Worm (Caenorhabditis elegans) whole organism, late embryonic: ENCODE results near the gene twk-34.

ENCODE experiments used
- F13H6.1 ChIP-seq: sonication (generic microtip); optimal IDR thresholded peaks from 2 replicates; lab custom pipeline; 2016; ENCODE audit warnings: missing genetic modification characterization, missing compliant biosample characterization
- K02D7.2 ChIP-seq: sonication (generic microtip); optimal IDR thresholded peaks from 2 replicates; lab custom pipeline; 2017; ENCODE audit warnings: mild to moderate bottlenecking, missing genetic modification characterization, missing compliant biosample characterization
- ahr-1 ChIP-seq: sonication (generic microtip); optimal IDR thresholded peaks from 2 replicates; lab custom pipeline; 2016; ENCODE audit warnings: missing genetic modification characterization, missing compliant biosample characterization
- ama-1 ChIP-seq: fragments of 150-350 bp; optimal IDR thresholded peaks from 2 replicates; lab custom pipeline; 2014
- ceh-2 ChIP-seq: sonication (generic microtip); optimal IDR thresholded peaks from 2 replicates; lab custom pipeline; 2016; ENCODE audit warnings: missing genotype, missing genetic modification characterization, missing compliant biosample characterization
- ceh-24 ChIP-seq: sonication (generic microtip); optimal IDR thresholded peaks from 2 replicates; lab custom pipeline; 2016; ENCODE audit warnings: mild to moderate bottlenecking, missing genetic modification characterization, missing compliant biosample characterization
- ceh-31 ChIP-seq: sonication (generic microtip); optimal IDR thresholded peaks from 2 replicates; lab custom pipeline; 2016; ENCODE audit warnings: missing genetic modification characterization, missing compliant biosample characterization
- ceh-34 ChIP-seq: sonication (generic microtip); optimal IDR thresholded peaks from 2 replicates; lab custom pipeline; 2016; ENCODE audit warnings: mild to moderate bottlenecking, missing genetic modification characterization, missing compliant biosample characterization
- ceh-45 ChIP-seq: fragments of 200-800 bp; sonication (Bioruptor generic); IDR thresholded peaks from 2 replicates; pipeline ENCODE4 v1.3.6; 2022; ENCODE audit warnings: missing genetic modification reagents, missing genetic modification characterization, missing compliant biosample characterization
- ceh-48 ChIP-seq: sonication (generic microtip); optimal IDR thresholded peaks from 2 replicates; lab custom pipeline; 2016; ENCODE audit warnings: missing genetic modification characterization, inconsistent platforms, missing compliant biosample characterization
- che-1 ChIP-seq: sonication (generic microtip); optimal IDR thresholded peaks from 2 replicates; lab custom pipeline; 2016; ENCODE audit warnings: mild to moderate bottlenecking, missing genetic modification characterization, missing compliant biosample characterization
- dmd-4 ChIP-seq: sonication (generic microtip); optimal IDR thresholded peaks from 2 replicates; lab custom pipeline; 2016; ENCODE audit warnings: borderline replicate concordance, missing genetic modification characterization, missing compliant biosample characterization
- dve-1 ChIP-seq: sonication (generic microtip); optimal IDR thresholded peaks from 2 replicates; lab custom pipeline; 2017; ENCODE audit warnings: antibody characterized with exemption, mild to moderate bottlenecking, missing genetic modification characterization, missing compliant biosample characterization
- elt-2 ChIP-seq: sonication (generic microtip); optimal IDR thresholded peaks from 2 replicates; lab custom pipeline; 2016; ENCODE audit warnings: missing genetic modification reagents, missing genetic modification characterization, missing compliant biosample characterization
- elt-4 ChIP-seq: sonication (generic microtip); optimal IDR thresholded peaks from 2 replicates; lab custom pipeline; 2016; ENCODE audit warnings: missing genetic modification characterization, missing compliant biosample characterization
- ets-4 ChIP-seq: sonication (generic microtip); optimal IDR thresholded peaks from 2 replicates; lab custom pipeline; 2016; ENCODE audit warnings: missing genetic modification characterization, missing compliant biosample characterization
- fax-1 ChIP-seq: sonication (generic microtip); optimal IDR thresholded peaks from 2 replicates; lab custom pipeline; 2016; ENCODE audit warnings: missing genotype, missing genetic modification characterization, missing compliant biosample characterization
- fkh-10 ChIP-seq: fragments of 150-350 bp; optimal IDR thresholded peaks from 2 replicates; lab custom pipeline; 2014; ENCODE audit warnings: missing biosample characterization, missing genetic modification reagents, missing genetic modification characterization
- hlh-13 ChIP-seq: fragments of 200-800 bp; sonication (Bioruptor generic); optimal IDR thresholded peaks from 2 replicates; lab custom pipeline; 2018; ENCODE audit warnings: mild to moderate bottlenecking, missing genetic modification characterization, missing compliant biosample characterization
- hlh-8 ChIP-seq: sonication (generic microtip); optimal IDR thresholded peaks from 2 replicates; lab custom pipeline; 2016; ENCODE audit warnings: missing genotype, missing genetic modification characterization, missing compliant biosample characterization
- lim-6 ChIP-seq: sonication (generic microtip); optimal IDR thresholded peaks from 2 replicates; lab custom pipeline; 2016; ENCODE audit warnings: missing genetic modification characterization, missing compliant biosample characterization
- odd-2 ChIP-seq: sonication (generic microtip); optimal IDR thresholded peaks from 2 replicates; lab custom pipeline; 2017; ENCODE audit warnings: antibody characterized with exemption, mild to moderate bottlenecking, missing genetic modification characterization, missing compliant biosample characterization
- pag-3 ChIP-seq: sonication (generic microtip); optimal IDR thresholded peaks from 2 replicates; lab custom pipeline; 2016; ENCODE audit warnings: missing compliant biosample characterization, missing genetic modification characterization, borderline replicate concordance
- pax-1 ChIP-seq: fragments of 150-350 bp; optimal IDR thresholded peaks from 2 replicates; lab custom pipeline; 2014; ENCODE audit warnings: missing biosample characterization, missing genetic modification characterization
- pha-4 ChIP-seq: fragments of 150-350 bp; optimal IDR thresholded peaks from 2 replicates; lab custom pipeline; 2018; ENCODE audit warnings: missing biosample characterization, missing genetic modification reagents, missing genetic modification characterization
- pqm-1 ChIP-seq: sonication (generic microtip); optimal IDR thresholded peaks from 2 replicates; lab custom pipeline; 2016; ENCODE audit warnings: missing genetic modification characterization, missing compliant biosample characterization
- ref-2 ChIP-seq: sonication (generic microtip); optimal IDR thresholded peaks from 2 replicates; lab custom pipeline; 2016; ENCODE audit warnings: missing genetic modification characterization, missing compliant biosample characterization
- sox-2 ChIP-seq: fragments of 200-800 bp; sonication (Bioruptor generic); IDR thresholded peaks from 2 replicates; pipeline ENCODE4 v1.3.6; 2022; ENCODE audit warnings: missing genetic modification reagents, missing genetic modification characterization, missing compliant biosample characterization
- sox-4 ChIP-seq: sonication (generic microtip); optimal IDR thresholded peaks from 2 replicates; lab custom pipeline; 2017; ENCODE audit warnings: mild to moderate bottlenecking, missing genetic modification characterization, inconsistent platforms, missing compliant biosample characterization
- tbx-2 ChIP-seq: sonication (generic microtip); optimal IDR thresholded peaks from 2 replicates; lab custom pipeline; 2016; ENCODE audit warnings: missing genetic modification characterization, missing compliant biosample characterization
- unc-3 ChIP-seq, 2 experiments: fragments of 200-800 bp in 1 of 2; sonication (Bioruptor generic) in 1 of 2; sonication (generic microtip) in 1 of 2; conservative IDR thresholded peaks in 1 of 2; optimal IDR thresholded peaks in 1 of 2; 2 replicates each; pipeline versions ENCODE4 v1.3.6 to Lab custom; 2016 to 2022; ENCODE audit warnings: missing compliant biosample characterization in 2 of 2, missing genetic modification characterization in 2 of 2, missing genetic modification reagents in 1 of 2
- unc-42 ChIP-seq: sonication (generic microtip); optimal IDR thresholded peaks from 2 replicates; lab custom pipeline; 2016; ENCODE audit warnings: missing genotype, missing genetic modification characterization, missing compliant biosample characterization
- unc-55 ChIP-seq: sonication (generic microtip); optimal IDR thresholded peaks from 2 replicates; lab custom pipeline; 2017; ENCODE audit warnings: missing biosample characterization, missing genetic modification reagents, missing genetic modification characterization
- ztf-16 ChIP-seq: sonication (generic microtip); optimal IDR thresholded peaks from 2 replicates; lab custom pipeline; 2017; ENCODE audit warnings: missing genetic modification characterization, missing compliant biosample characterization

Gene twk-34

DNA sequence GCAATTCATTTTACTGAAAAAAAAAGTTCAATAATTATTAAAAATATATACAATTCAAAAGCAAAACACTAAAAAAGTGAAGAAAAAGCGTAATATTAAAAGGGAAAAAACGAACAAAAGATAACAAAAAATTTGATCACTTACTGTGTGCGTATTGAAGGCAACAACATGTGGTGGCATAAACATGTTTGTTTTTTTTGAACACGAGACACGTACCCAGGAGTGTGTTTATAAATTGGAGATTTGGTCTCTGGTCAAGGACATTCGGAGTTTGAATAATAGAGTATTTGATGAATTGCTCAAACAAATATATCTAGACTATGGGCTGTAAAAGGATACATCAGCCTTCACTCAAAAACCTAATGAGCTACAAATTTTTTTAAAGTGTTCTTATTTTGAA, 10.9 kb downstream of the twk-34 start:
- TF ChIP-seq pha-4 (tag; lab: Kevin White, UChicago) (no peak), ahr-1 (tag; lab: Kevin White, UChicago) (no peak), ceh-34 (tag; lab: Kevin White, UChicago) (no peak), lim-6 (tag; lab: Kevin White, UChicago) (no peak), tbx-2 (tag; lab: Kevin White, UChicago) (no peak), elt-2 (tag; lab: Kevin White, UChicago) (no peak), F13H6.1 (tag; lab: Kevin White, UChicago) (no peak), odd-2 (no peak), unc-42 (tag; lab: Kevin White, UChicago) (no peak), ztf-16 (tag; lab: Kevin White, UChicago) (no peak), ceh-31 (tag; lab: Kevin White, UChicago) (no peak), unc-55 (GFP tag; lab: Kevin White, UChicago) (no peak), che-1 (tag; lab: Kevin White, UChicago) (no peak), pag-3 (tag; lab: Kevin White, UChicago) (no peak)

- no peak for TF ChIP-seq ceh-2 (tag; lab: Kevin White, UChicago)
These were observed 11.9 kb downstream of the twk-34 start, which contains the start of gene Y6E2A.4 for ce11 chrV:15716679-15717078. Y6E2A.4 (minus strand) TSS chrV:15716779.

- TF ChIP-seq fax-1 (tag; lab: Kevin White, UChicago) (no peak), pax-1 (no peak), elt-4 (tag; lab: Kevin White, UChicago) (no peak), fkh-10 (GFP tag; lab: Kevin White, UChicago) (no peak), ref-2 (tag; lab: Kevin White, UChicago) (no peak)
These were observed 13.8 kb downstream of the twk-34 start, which contains the start of gene Y6E2A.5 for ce11 chrV:15718562-15718961. Y6E2A.5 (minus strand) TSS chrV:15718662.

ce11 chrV:15719570-15719969, 14.8 kb downstream of the twk-34 start, which contains the start of gene Y6E2A.7:
Y6E2A.7 (plus strand) TSS chrV:15719870.
- TF ChIP-seq ceh-34 (tag; lab: Kevin White, UChicago) (no peak), hlh-8 (tag; lab: Kevin White, UChicago) (no peak), dve-1 (no peak), ceh-48 (tag; lab: Kevin White, UChicago) (no peak), unc-42 (tag; lab: Kevin White, UChicago) (no peak), hlh-13 (GFP tag; lab: Kevin White, UChicago) (no peak), ets-4 (tag; lab: Kevin White, UChicago) (no peak)

DNA sequence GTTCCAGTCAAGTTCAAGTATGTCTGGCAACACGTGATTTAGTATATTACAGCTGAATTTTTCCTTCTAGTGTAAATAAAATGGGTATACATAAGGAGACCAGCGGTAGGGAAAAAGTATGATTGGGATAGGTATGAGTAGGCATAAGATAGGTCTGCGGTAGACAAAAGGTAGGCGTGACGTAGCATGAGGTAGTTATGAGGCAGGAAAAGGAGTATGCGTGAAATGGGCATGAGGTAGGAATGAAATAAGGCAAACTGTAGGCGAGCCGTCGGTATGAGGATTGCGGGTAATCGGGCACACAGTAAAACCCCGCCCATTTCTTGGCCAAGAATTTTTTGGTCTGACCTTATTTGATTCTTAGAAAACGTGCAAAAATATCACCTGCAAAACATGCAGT, 16.7 kb downstream of the twk-34 start:
- TF ChIP-seq sox-4 (tag; lab: Kevin White, UChicago) = no peak
- no peak for TF ChIP-seq fkh-10 (GFP tag; lab: Kevin White, UChicago)
- TF ChIP-seq elt-2 (tag; lab: Kevin White, UChicago) = no peak
- no peak for TF ChIP-seq F13H6.1 (tag; lab: Kevin White, UChicago)
- TF ChIP-seq dmd-4 (tag; lab: Kevin White, UChicago) = no peak
- no peak for TF ChIP-seq ceh-24 (tag; lab: Kevin White, UChicago)
- no peak for TF ChIP-seq ceh-31 (tag; lab: Kevin White, UChicago)
- no peak for TF ChIP-seq ceh-48 (tag; lab: Kevin White, UChicago)
- no peak for TF ChIP-seq ama-1
- TF ChIP-seq sox-2 (GFP tag; lab: Robert Waterston, UW) = no peak
- no peak for TF ChIP-seq tbx-2 (tag; lab: Kevin White, UChicago)
- TF ChIP-seq ahr-1 (tag; lab: Kevin White, UChicago) = no peak

DNA sequence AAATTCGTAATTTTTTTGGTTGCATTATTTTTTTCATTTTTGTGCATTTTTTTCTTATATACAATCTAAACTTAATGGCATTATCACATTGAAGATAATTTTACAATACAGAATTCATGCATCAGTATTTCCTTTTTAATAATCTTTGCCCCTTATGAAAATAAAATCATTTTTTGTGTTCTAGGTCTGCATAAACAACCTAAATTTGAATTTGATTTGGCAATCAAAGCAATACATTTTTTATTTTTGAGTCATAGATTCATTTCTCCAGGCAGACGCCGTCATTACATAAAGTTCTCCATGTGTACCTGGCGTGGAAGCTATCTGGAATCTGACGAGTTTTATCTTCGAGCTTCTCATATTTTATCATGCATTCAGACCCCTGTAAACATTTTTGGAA, 17.1 kb downstream of the twk-34 start, which contains the start of gene srh-140:
Gene srh-140, plus strand, starts transcription at position 301 of the 400 bp plus-strand sequence.
- TF ChIP-seq unc-3 (GFP tag; conservative IDR thresholded peaks at IDR 0.05; lab: Robert Waterston, UW) (no peak), unc-3 (tag; optimal IDR thresholded peaks at IDR 0.05; lab: Kevin White, UChicago) (no peak), hlh-13 (GFP tag; lab: Kevin White, UChicago) (no peak), pqm-1 (tag; lab: Kevin White, UChicago) (no peak), pha-4 (tag; lab: Kevin White, UChicago) (no peak), ceh-45 (GFP tag; lab: Robert Waterston, UW) (no peak), hlh-8 (tag; lab: Kevin White, UChicago) (no peak), lim-6 (tag; lab: Kevin White, UChicago) (no peak), ceh-24 (tag; lab: Kevin White, UChicago) (no peak), K02D7.2 (tag; lab: Kevin White, UChicago) (no peak)
